Worm (Caenorhabditis elegans) whole organism, L1 larva: ENCODE measurements around the gene trpa-1.

ENCODE experiments used
- efl-1 ChIP-seq, 4 experiments: fragments of 150-350 bp; optimal IDR thresholded peaks in 3 of 4; peaks in 1 of 4; 1 replicate in 1 of 4; 2 replicates in 3 of 4; lab custom pipeline; 2014; ENCODE audit warnings: missing biosample characterization in 2 of 4, missing genetic modification characterization in 2 of 4, missing genetic modification reagents in 2 of 4
- jun-1 ChIP-seq: fragments of 150-350 bp; optimal IDR thresholded peaks from 2 replicates; lab custom pipeline; 2014; ENCODE audit warnings: missing biosample characterization, missing genetic modification reagents, missing genetic modification characterization
- skn-1 ChIP-seq: fragments of 150-350 bp; optimal IDR thresholded peaks from 2 replicates; lab custom pipeline; 2014; ENCODE audit warnings: missing biosample characterization, missing genetic modification characterization
- tbx-2 ChIP-seq: sonication (generic microtip); optimal IDR thresholded peaks from 2 replicates; lab custom pipeline; 2016; ENCODE audit warnings: missing genetic modification characterization, missing compliant biosample characterization
- unc-62 ChIP-seq: fragments of 150-350 bp; optimal IDR thresholded peaks from 2 replicates; lab custom pipeline; 2014; ENCODE audit warnings: missing biosample characterization, missing genetic modification reagents, missing genetic modification characterization
- unc-98 ChIP-seq: fragments of 200-800 bp; sonication (Bioruptor generic); IDR thresholded peaks from 2 replicates; pipeline ENCODE4 v1.3.6; 2022; ENCODE audit warnings: missing genetic modification characterization, missing compliant biosample characterization
- zip-4 ChIP-seq: fragments of 200-800 bp; sonication (Bioruptor generic); optimal IDR thresholded peaks from 2 replicates; lab custom pipeline; 2018; ENCODE audit warnings: mild to moderate bottlenecking, missing genetic modification characterization, moderate library complexity, missing compliant biosample characterization

DNA sequence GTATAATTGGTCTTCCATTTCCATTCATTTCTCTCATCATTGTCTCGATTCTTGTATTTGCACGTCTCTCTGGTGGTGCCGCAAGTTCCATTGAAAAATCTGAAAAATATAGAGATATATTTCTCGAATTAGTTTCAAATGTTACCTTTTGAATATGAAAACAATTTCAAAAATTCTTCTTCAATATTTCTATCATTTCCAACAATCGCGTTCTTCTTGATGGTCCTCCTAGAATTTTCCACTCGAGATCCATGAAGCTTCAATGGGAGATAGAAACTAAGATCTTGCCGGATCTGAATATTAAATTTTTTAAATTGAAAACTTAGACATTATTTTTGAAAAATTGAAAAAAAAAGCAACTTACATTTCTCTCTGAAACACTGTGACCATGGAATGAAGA lies 54.7 kb downstream of the trpa-1 start:
- TF ChIP-seq jun-1 (tag; lab: Kevin White, UChicago) = no peak
- TF ChIP-seq skn-1 (tag; lab: Kevin White, UChicago) = no peak
- no peak for TF ChIP-seq unc-62 (GFP tag; lab: Kevin White, UChicago)
- TF ChIP-seq unc-98 (GFP tag; lab: Robert Waterston, UW) = no peak
- no peak for TF ChIP-seq tbx-2 (tag; lab: Kevin White, UChicago)
- TF ChIP-seq zip-4 (GFP tag; lab: Kevin White, UChicago) = no peak
- TF ChIP-seq efl-1 (optimal IDR thresholded peaks at IDR 0.05; lab: Kevin White, UChicago) = no peak
- no peak for TF ChIP-seq efl-1 (GFP tag; optimal IDR thresholded peaks at IDR 0.05 in 1 of 2; lab: Kevin White, UChicago)
